Fruit fly (Drosophila melanogaster): ENCODE measurements around the gene CG4393.
A peak's percentile ranks its signal among the peaks of the same experiment; 100 is the strongest.

The CG4393 gene

dm6 chr3R:23334866-23335265 lies 49.7 kb downstream of the CG4393 start:
- TF ChIP-seq noc (tag; optimal IDR thresholded peaks at IDR 0.05) = peak; percentile 64

dm6 chr3R:23334036-23334744 lies 50.4 kb downstream of the CG4393 start:
- no peak for TF ChIP-seq noc (tag; optimal IDR thresholded peaks at IDR 0.05)

- no peak for TF ChIP-seq noc (tag; optimal IDR thresholded peaks at IDR 0.05)
These were observed 51.1 kb downstream of the CG4393 start for dm6 chr3R:23333334-23334035.

dm6 chr3R:23332535-23333333 lies 51.8 kb downstream of the CG4393 start:
- TF ChIP-seq noc (tag; optimal IDR thresholded peaks at IDR 0.05) = peak; percentile 59

dm6 chr3R:23331865-23332367 lies 52.7 kb downstream of the CG4393 start:
- peak; percentile 68 for TF ChIP-seq noc (tag; optimal IDR thresholded peaks at IDR 0.05)

- no peak for TF ChIP-seq noc (tag; optimal IDR thresholded peaks at IDR 0.05)
These were observed 53.3 kb downstream of the CG4393 start for dm6 chr3R:23331280-23331679.

dm6 chr3R:23327707-23328106 lies 56.9 kb downstream of the CG4393 start:
- TF ChIP-seq noc (tag; optimal IDR thresholded peaks at IDR 0.05) = no peak

- peak; percentile 29 for TF ChIP-seq noc (tag; optimal IDR thresholded peaks at IDR 0.05)
These were observed 58.3 kb downstream of the CG4393 start for dm6 chr3R:23326292-23326691.
